Worm (Caenorhabditis elegans) whole organism, dauer: ENCODE results near the gene C08F1.11.
"Not testable (repeated sequence)": the region's sequence is repeated elsewhere in the genome, so short reads cannot be mapped to it uniquely, and the experiment has no call there.

Experiments
- unc-62 ChIP-seq: sonication (generic microtip); optimal IDR thresholded peaks from 2 replicates; lab custom pipeline; 2017; ENCODE audit warnings: missing biosample characterization, missing genetic modification reagents, missing genetic modification characterization

The C08F1.11 gene

DNA sequence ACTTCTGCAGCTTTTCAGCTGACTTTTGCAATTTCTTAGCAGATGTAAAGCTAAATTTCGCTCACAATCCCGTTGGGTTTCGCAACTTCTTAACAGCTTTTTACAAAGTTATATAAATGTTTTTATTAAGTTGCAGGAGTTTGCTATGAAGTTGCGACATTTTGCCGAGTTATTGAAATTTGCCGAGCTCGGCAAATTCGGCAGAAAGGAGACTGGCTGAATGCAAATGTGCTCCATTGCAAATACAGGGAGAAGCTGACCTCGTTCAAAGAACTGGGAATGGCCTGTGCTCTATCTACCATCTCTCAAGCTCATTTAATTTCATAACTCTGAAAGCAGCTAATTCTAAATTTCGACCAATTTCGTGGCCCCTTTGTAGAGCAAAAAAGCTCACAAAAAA is at the start of gene C08F1.11:
C08F1.11 (minus strand) TSS at position 101 of the 400 bp plus-strand sequence.
- TF ChIP-seq unc-62 (GFP tag; lab: Kevin White, UChicago) = no peak

DNA sequence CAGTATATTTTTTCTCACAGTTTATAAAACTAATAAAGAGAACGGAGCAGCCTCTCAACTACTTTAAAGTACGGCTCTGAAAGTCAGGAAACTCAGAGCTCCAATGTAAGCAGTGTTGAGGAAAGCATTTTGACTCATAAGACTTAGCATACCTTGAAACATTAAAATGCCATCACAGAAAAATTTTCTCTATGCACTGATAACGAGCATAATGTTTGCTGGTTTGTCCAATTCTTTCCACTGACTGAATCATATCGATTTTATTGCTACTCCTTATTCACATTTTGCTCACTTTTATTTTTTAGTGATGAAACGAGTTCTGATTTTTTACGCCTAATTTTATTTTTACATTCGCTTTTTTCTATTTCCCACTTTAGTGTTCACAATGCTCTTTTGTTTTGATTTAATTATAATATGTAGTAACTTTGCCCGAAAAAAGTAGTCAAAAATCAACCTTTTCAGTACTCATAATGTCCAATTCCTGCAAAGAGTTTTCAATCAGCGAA is 47.2 kb upstream of the C08F1.11 start, which contains the start of gene math-39:
math-39 (plus strand) TSS at position 456 of the 506 bp plus-strand sequence.
- TF ChIP-seq unc-62 (GFP tag; lab: Kevin White, UChicago) = no peak

ce11 chrII:1830182-1830682 is 45.5 kb upstream of the C08F1.11 start, which contains the start of gene math-40:
math-40 (plus strand) TSS chrII:1830632.
- no peak for TF ChIP-seq unc-62 (GFP tag; lab: Kevin White, UChicago)

DNA sequence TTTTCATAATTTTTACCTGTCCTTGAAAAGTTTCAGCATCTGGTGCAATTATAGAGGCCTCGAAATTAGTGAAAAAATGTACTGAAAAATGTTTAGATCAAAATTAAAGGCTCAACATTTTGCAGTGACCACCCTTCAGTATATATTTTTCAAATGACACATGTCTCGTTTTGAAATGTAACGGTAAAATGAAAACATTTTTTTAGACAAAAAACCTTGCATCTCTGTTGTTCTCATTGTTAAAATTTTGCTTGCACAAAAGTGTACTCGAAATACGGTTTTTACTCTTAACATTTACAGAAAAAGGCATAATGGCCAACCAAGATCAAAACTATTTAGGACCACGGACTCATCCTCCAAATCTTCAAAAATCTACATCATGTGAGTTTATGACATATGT is 39.6 kb upstream of the C08F1.11 start, which contains the start of gene math-41:
math-41 (plus strand) TSS at position 301 of the 400 bp plus-strand sequence.
- not testable (repeated sequence) for TF ChIP-seq unc-62 (GFP tag; lab: Kevin White, UChicago)

DNA sequence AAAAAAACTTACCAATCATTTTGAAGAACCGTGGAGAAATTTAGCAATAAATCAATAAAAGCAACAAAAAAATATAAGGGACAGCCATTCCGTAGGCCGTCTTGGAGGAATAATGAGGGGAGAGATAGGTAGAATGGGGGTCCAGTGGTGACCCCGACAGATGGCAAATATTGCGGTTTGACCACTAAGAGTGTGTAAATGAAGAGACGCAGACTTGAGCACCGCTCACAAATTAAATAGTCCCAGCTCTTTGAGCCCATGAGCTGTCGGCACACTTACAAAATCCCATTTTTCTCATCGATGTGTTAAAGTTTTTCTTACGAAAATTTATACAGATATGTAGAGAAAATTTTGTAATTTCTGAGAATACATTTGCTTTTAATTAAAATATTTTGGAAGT is 36.1 kb upstream of the C08F1.11 start, which contains the start of gene fbxa-3:
fbxa-3 (minus strand) TSS at position 101 of the 400 bp plus-strand sequence.
- no peak for TF ChIP-seq unc-62 (GFP tag; lab: Kevin White, UChicago)

- TF ChIP-seq unc-62 (GFP tag; lab: Kevin White, UChicago) = no peak
Observed at ce11 chrII:1819944-1820570, 35.4 kb upstream of the C08F1.11 start, which contains the start of gene fbxc-19. fbxc-19 (plus strand) TSS chrII:1820479.

ce11 chrII:1818300-1818699 is 33.6 kb upstream of the C08F1.11 start, which contains the start of gene fbxb-10:
fbxb-10 (minus strand) TSS chrII:1818400.
- TF ChIP-seq unc-62 (GFP tag; lab: Kevin White, UChicago) = no peak

ce11 chrII:1816053-1816452 is 31.4 kb upstream of the C08F1.11 start:
- no peak for TF ChIP-seq unc-62 (GFP tag; lab: Kevin White, UChicago)

DNA sequence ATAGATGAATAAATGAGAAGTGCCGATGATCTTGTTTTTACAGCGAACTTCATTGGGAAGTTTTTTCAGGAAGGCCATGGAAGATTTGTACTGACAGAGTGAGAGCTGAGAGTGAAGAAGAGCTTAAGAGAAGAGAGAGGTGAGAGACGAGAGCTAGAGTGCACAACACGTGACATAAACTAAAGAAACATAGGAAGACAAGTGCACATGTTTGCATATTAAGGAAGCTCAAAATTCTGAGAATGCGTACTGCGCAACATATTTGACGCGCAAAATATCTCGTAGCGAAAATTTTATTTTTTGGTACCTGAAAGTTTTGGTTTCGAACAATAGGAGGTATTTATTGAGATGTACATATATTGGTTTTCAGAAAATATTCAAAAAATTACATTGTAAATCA is 23.5 kb upstream of the C08F1.11 start, which contains the start of gene C08F1.8:
C08F1.8 (minus strand) TSS at position 101 of the 400 bp plus-strand sequence.
- no peak for TF ChIP-seq unc-62 (GFP tag; lab: Kevin White, UChicago)

- TF ChIP-seq unc-62 (GFP tag; lab: Kevin White, UChicago) = no peak
Observed at ce11 chrII:1806358-1806757, 21.7 kb upstream of the C08F1.11 start, which contains the start of gene C08F1.12. C08F1.12 (minus strand) TSS chrII:1806458.

DNA sequence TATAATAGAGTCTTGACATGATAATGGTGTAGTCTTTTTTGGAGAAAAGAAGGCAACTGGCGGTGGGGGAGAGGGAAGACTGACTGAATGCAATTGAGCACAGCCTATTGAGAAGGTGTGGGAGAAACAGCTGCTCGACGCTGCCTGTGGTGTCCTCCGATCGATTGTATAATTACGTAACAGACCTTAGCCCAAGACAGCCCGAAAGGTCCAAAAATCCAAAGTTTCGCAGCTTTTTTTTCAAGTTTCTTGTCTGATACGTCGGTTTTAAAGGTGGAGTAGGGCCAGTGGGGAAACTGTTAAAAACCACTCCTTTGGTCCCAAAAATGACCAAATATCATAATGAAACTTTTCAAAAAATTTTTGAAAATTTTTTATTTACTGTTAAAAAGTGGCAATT is 3.4 kb upstream of the C08F1.11 start, which contains the start of the genes C08F1.6 and fbxb-13:
C08F1.6 (minus strand) TSS at position 101 of the 400 bp plus-strand sequence.
fbxb-13 (plus strand) TSS at position 191 of the 400 bp plus-strand sequence.
- TF ChIP-seq unc-62 (GFP tag; lab: Kevin White, UChicago) = no peak

DNA sequence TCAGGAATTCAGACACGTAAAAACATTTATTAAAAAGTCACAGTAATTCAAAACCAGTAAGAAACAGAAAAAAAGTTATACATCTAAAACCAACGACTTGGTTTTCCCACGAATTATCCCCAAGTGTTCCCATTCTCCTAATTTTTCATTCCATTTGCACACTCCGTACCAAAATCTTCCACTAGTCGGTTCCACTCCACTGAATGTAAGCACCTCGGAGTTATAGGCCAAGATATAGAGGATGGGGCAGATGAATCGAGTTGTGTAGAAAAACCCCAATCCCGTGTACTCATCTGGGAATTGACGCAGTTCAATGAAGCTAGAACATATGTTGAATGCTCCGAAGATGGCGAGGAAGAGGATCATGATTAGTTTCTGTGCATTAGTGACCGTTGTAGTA is 2.5 kb upstream of the C08F1.11 start:
- TF ChIP-seq unc-62 (GFP tag; lab: Kevin White, UChicago) = no peak

- TF ChIP-seq unc-62 (GFP tag; lab: Kevin White, UChicago) = no peak
Observed at ce11 chrII:1786209-1786608, 1.5 kb upstream of the C08F1.11 start, which contains the start of gene C08F1.10. C08F1.10 (minus strand) TSS chrII:1786309.

- no peak for TF ChIP-seq unc-62 (GFP tag; lab: Kevin White, UChicago)
Observed at ce11 chrII:1782474-1782873, 2.2 kb downstream of the C08F1.11 start, which contains the start of gene math-4. math-4 (minus strand) TSS chrII:1782574.

DNA sequence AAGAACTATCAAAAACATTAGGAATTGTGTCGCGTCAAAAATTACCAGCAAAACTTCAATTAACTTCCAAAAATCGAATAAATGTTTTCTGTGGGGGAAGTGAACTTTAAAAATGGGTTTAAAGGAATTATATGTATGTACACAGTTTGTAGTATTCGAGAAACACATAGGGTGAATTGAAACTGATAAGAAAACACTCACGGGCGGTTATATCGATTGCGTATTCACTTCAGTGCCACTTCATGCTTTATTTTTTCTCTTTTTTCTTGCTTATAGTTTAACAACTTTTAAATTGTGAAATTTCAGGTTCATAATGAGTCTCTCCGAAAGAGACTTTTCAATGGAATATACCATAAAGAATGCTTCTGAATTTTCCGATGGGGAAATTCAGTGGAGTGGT is 9.5 kb downstream of the C08F1.11 start, which contains the start of gene F36H5.14:
F36H5.14 (plus strand) TSS at position 301 of the 400 bp plus-strand sequence.
- TF ChIP-seq unc-62 (GFP tag; lab: Kevin White, UChicago) = not testable (repeated sequence)

- no peak for TF ChIP-seq unc-62 (GFP tag; lab: Kevin White, UChicago)
Observed at ce11 chrII:1771785-1772184, 12.9 kb downstream of the C08F1.11 start, which contains the start of gene math-3. math-3 (plus strand) TSS chrII:1772085.
